Fruit fly (Drosophila melanogaster) whole organism, embryonic: Measurements from ENCODE around the gene CG43993.
A peak's percentile ranks its signal among the peaks of the same experiment; 100 is the strongest.

Experiments
- Adf1 ChIP-seq: fragments of 200-800 bp; sonication (Bioruptor generic); IDR thresholded peaks from 2 replicates; pipeline ENCODE4 v1.3.6; 2022; ENCODE audit warnings: missing biosample characterization, missing genetic modification characterization
- B-H2 ChIP-seq: fragments of 200-800 bp; sonication (Bioruptor generic); optimal IDR thresholded peaks from 2 replicates; lab custom pipeline; 2018; ENCODE audit warnings: missing biosample characterization, mild to moderate bottlenecking, missing genetic modification characterization
- Bgb ChIP-seq: fragments of 200-800 bp; sonication (Bioruptor generic); IDR thresholded peaks from 2 replicates; pipeline ENCODE4 v1.3.6; 2022; ENCODE audit warnings: missing biosample characterization, missing genetic modification characterization; ENCODE audit not compliant: partially characterized antibody
- C15 ChIP-seq: fragments of 200-800 bp; sonication (Bioruptor generic); IDR thresholded peaks from 3 replicates; pipeline ENCODE4 v1.3.6; 2022; ENCODE audit warnings: missing biosample characterization, missing genetic modification characterization
- CG10147 ChIP-seq: fragments of 200-800 bp; sonication (Bioruptor generic); optimal IDR thresholded peaks from 2 replicates; lab custom pipeline; 2019; ENCODE audit warnings: missing biosample characterization, mild to moderate bottlenecking, missing genetic modification characterization, moderate library complexity
- CG10959 ChIP-seq: fragments of 200-800 bp; sonication (Bioruptor generic); IDR thresholded peaks from 2 replicates; pipeline ENCODE4 v1.3.6; 2022; ENCODE audit warnings: missing biosample characterization, missing genetic modification characterization
- CG11723 ChIP-seq: fragments of 200-800 bp; sonication (Bioruptor generic); optimal IDR thresholded peaks from 2 replicates; lab custom pipeline; 2017; ENCODE audit warnings: missing biosample characterization, mild to moderate bottlenecking, missing genetic modification characterization
- CG12155 ChIP-seq: fragments of 200-800 bp; sonication (Bioruptor generic); optimal IDR thresholded peaks from 3 replicates; lab custom pipeline; 2016; ENCODE audit warnings: missing biosample characterization, missing genetic modification characterization
- CG1233 ChIP-seq: fragments of 200-800 bp; sonication (Bioruptor generic); optimal IDR thresholded peaks from 4 replicates; lab custom pipeline; 2018; ENCODE audit warnings: missing biosample characterization, mild to moderate bottlenecking, missing genetic modification characterization
- CG14441 ChIP-seq: fragments of 200-800 bp; sonication (Bioruptor generic); IDR thresholded peaks from 2 replicates; pipeline ENCODE4 v1.3.6; 2022; ENCODE audit warnings: missing biosample characterization, missing genetic modification characterization
- CG17802 ChIP-seq: fragments of 200-800 bp; sonication (Bioruptor generic); optimal IDR thresholded peaks from 2 replicates; lab custom pipeline; 2018; ENCODE audit warnings: missing biosample characterization, mild to moderate bottlenecking, missing genetic modification characterization, moderate library complexity
- CG18476 ChIP-seq: fragments of 200-800 bp; sonication (Bioruptor generic); optimal IDR thresholded peaks from 2 replicates; lab custom pipeline; 2016; ENCODE audit warnings: missing biosample characterization, mild to moderate bottlenecking, missing genetic modification characterization
- CG18619 ChIP-seq: fragments of 200-800 bp; sonication (Bioruptor generic); optimal IDR thresholded peaks from 3 replicates; lab custom pipeline; 2017; ENCODE audit warnings: missing biosample characterization, mild to moderate bottlenecking, missing genetic modification characterization
- CG18764 ChIP-seq: fragments of 200-800 bp; sonication (Bioruptor generic); optimal IDR thresholded peaks from 3 replicates; lab custom pipeline; 2016; ENCODE audit warnings: missing biosample characterization, missing genetic modification characterization
- CG2116 ChIP-seq: fragments of 200-800 bp; sonication (Bioruptor generic); optimal IDR thresholded peaks from 3 replicates; lab custom pipeline; 2018; ENCODE audit warnings: missing biosample characterization, mild to moderate bottlenecking, missing genetic modification characterization
- CG2120 ChIP-seq: fragments of 200-800 bp; sonication (Bioruptor generic); optimal IDR thresholded peaks from 3 replicates; lab custom pipeline; 2016; ENCODE audit warnings: missing biosample characterization, missing genetic modification characterization
- CG30431 ChIP-seq: fragments of 200-800 bp; sonication (Bioruptor generic); optimal IDR thresholded peaks from 2 replicates; lab custom pipeline; 2017; ENCODE audit warnings: missing biosample characterization, missing genetic modification characterization
- CG3281 ChIP-seq: fragments of 200-800 bp; sonication (Bioruptor generic); optimal IDR thresholded peaks from 3 replicates; lab custom pipeline; 2017; ENCODE audit warnings: missing biosample characterization, mild to moderate bottlenecking, missing genetic modification characterization
- CG6654 ChIP-seq: fragments of 200-800 bp; sonication (Bioruptor generic); optimal IDR thresholded peaks from 2 replicates; lab custom pipeline; 2017; ENCODE audit warnings: missing biosample characterization, mild to moderate bottlenecking, missing genetic modification characterization
- CG6813 ChIP-seq: fragments of 200-800 bp; sonication (Bioruptor generic); optimal IDR thresholded peaks from 2 replicates; lab custom pipeline; 2017; ENCODE audit warnings: missing biosample characterization, missing genetic modification characterization, mild to moderate bottlenecking, moderate library complexity, missing genetic modification reagents
- CG8290 ChIP-seq, 3 experiments: fragments of 200-800 bp; sonication (Bioruptor generic); optimal IDR thresholded peaks; 2 replicates each; lab custom pipeline; 2016 to 2019; ENCODE audit warnings: missing biosample characterization in 3 of 3, missing genetic modification characterization in 3 of 3, mild to moderate bottlenecking in 2 of 3, moderate library complexity in 1 of 3
- CoRest ChIP-seq: fragments of 200-800 bp; sonication (Bioruptor generic); optimal IDR thresholded peaks from 3 replicates; lab custom pipeline; 2018; ENCODE audit warnings: missing biosample characterization, mild to moderate bottlenecking, missing genetic modification characterization, moderate library complexity
- D ChIP-seq, 2 experiments: fragments of 200-800 bp in 1 of 2; fragments of >200 bp in 1 of 2; sonication (Bioruptor generic) in 1 of 2; optimal IDR thresholded peaks; 2 replicates in 1 of 2; 3 replicates in 1 of 2; lab custom pipeline; 2017; ENCODE audit warnings: mild to moderate bottlenecking in 1 of 2, missing biosample characterization in 1 of 2, missing genetic modification characterization in 1 of 2, missing genetic modification reagents in 1 of 2
- Dip2 ChIP-seq: fragments of 200-800 bp; sonication (Bioruptor generic); IDR thresholded peaks from 2 replicates; pipeline ENCODE4 v1.3.6; 2022; ENCODE audit warnings: missing biosample characterization, missing genetic modification characterization
- HmgD ChIP-seq: fragments of 200-800 bp; sonication (Bioruptor generic); optimal IDR thresholded peaks from 3 replicates; lab custom pipeline; 2016; ENCODE audit warnings: missing biosample characterization, missing genetic modification characterization
- HmgZ ChIP-seq: fragments of 200-800 bp; sonication (Bioruptor generic); optimal IDR thresholded peaks from 2 replicates; lab custom pipeline; 2018; ENCODE audit warnings: missing biosample characterization, mild to moderate bottlenecking, missing genetic modification characterization
- Lim3 ChIP-seq: fragments of 200-800 bp; sonication (Bioruptor generic); IDR thresholded peaks from 2 replicates; pipeline ENCODE4 v1.3.6; 2022; ENCODE audit warnings: missing biosample characterization, missing genetic modification characterization
- Sin3A ChIP-seq: fragments of >200 bp; optimal IDR thresholded peaks from 2 replicates; lab custom pipeline; 2018
- Spps ChIP-seq: fragments of 200-800 bp; sonication (Bioruptor generic); optimal IDR thresholded peaks from 2 replicates; lab custom pipeline; 2018; ENCODE audit warnings: missing biosample characterization, mild to moderate bottlenecking, missing genetic modification characterization
- Xbp1 ChIP-seq: fragments of 200-800 bp; sonication (Bioruptor generic); optimal IDR thresholded peaks from 3 replicates; lab custom pipeline; 2016; ENCODE audit warnings: missing biosample characterization, mild to moderate bottlenecking, missing genetic modification characterization
- amos ChIP-seq: fragments of 200-800 bp; sonication (Bioruptor generic); IDR thresholded peaks from 2 replicates; pipeline ENCODE4 v1.3.6; 2022; ENCODE audit warnings: missing biosample characterization, missing genetic modification characterization; ENCODE audit not compliant: partially characterized antibody
- bowl ChIP-seq: fragments of 200-800 bp; sonication (Bioruptor generic); IDR thresholded peaks from 2 replicates; pipeline ENCODE4 v1.3.6; 2022; ENCODE audit warnings: missing biosample characterization, missing genetic modification characterization
- croc ChIP-seq: fragments of 200-800 bp; sonication (Bioruptor generic); conservative IDR thresholded peaks from 3 replicates; pipeline ENCODE4 v1.3.6; 2022; ENCODE audit warnings: missing biosample characterization, missing genetic modification characterization
- da ChIP-seq: fragments of 200-800 bp; sonication (Bioruptor generic); optimal IDR thresholded peaks from 2 replicates; lab custom pipeline; 2016; ENCODE audit warnings: missing biosample characterization, missing genetic modification characterization
- dimm ChIP-seq: fragments of 200-800 bp; sonication (Bioruptor generic); IDR thresholded peaks from 2 replicates; pipeline ENCODE4 v1.3.6; 2022; ENCODE audit warnings: missing biosample characterization, missing genetic modification characterization
- emc ChIP-seq: fragments of 200-800 bp; sonication (Bioruptor generic); optimal IDR thresholded peaks from 2 replicates; lab custom pipeline; 2016; ENCODE audit warnings: missing biosample characterization, missing genetic modification characterization
- jing ChIP-seq: fragments of 200-800 bp; sonication (Bioruptor generic); optimal IDR thresholded peaks from 2 replicates; lab custom pipeline; 2018; ENCODE audit warnings: missing biosample characterization, mild to moderate bottlenecking, missing genetic modification characterization
- mld ChIP-seq: fragments of 200-800 bp; sonication (Bioruptor generic); IDR thresholded peaks from 3 replicates; pipeline ENCODE4 v1.3.6; 2022; ENCODE audit warnings: missing biosample characterization, missing genetic modification characterization; ENCODE audit not compliant: partially characterized antibody
- nau ChIP-seq: fragments of 200-800 bp; sonication (Bioruptor generic); optimal IDR thresholded peaks from 3 replicates; lab custom pipeline; 2017; ENCODE audit warnings: missing biosample characterization, mild to moderate bottlenecking, missing genetic modification characterization, missing genetic modification reagents
- nom ChIP-seq: fragments of 200-800 bp; sonication (Bioruptor generic); optimal IDR thresholded peaks from 2 replicates; lab custom pipeline; 2017; ENCODE audit warnings: missing biosample characterization, missing genetic modification characterization, mild to moderate bottlenecking, moderate library complexity, missing genetic modification reagents
- pb ChIP-seq: fragments of 200-800 bp; sonication (Bioruptor generic); optimal IDR thresholded peaks from 3 replicates; lab custom pipeline; 2016; ENCODE audit warnings: missing biosample characterization, missing genetic modification characterization
- peb ChIP-seq: fragments of 200-800 bp; sonication (Bioruptor generic); IDR thresholded peaks from 2 replicates; pipeline ENCODE4 v1.3.6; 2022; ENCODE audit warnings: missing biosample characterization, missing genetic modification characterization
- phol ChIP-seq: fragments of 200-800 bp; sonication (Bioruptor generic); optimal IDR thresholded peaks from 3 replicates; lab custom pipeline; 2018; ENCODE audit warnings: missing biosample characterization, mild to moderate bottlenecking, missing genetic modification characterization, moderate library complexity
- repo ChIP-seq: fragments of 200-800 bp; sonication (Bioruptor generic); optimal IDR thresholded peaks from 2 replicates; lab custom pipeline; 2016; ENCODE audit warnings: missing biosample characterization, missing genetic modification characterization
- tx ChIP-seq: fragments of 200-800 bp; sonication (Bioruptor generic); optimal IDR thresholded peaks from 2 replicates; lab custom pipeline; 2016; ENCODE audit warnings: missing biosample characterization, missing genetic modification characterization
- unpg ChIP-seq: fragments of 200-800 bp; sonication (Bioruptor generic); optimal IDR thresholded peaks from 3 replicates; lab custom pipeline; 2018; ENCODE audit warnings: missing biosample characterization, mild to moderate bottlenecking, missing genetic modification characterization, moderate library complexity
- zen2 ChIP-seq: fragments of 200-800 bp; sonication (Bioruptor generic); IDR thresholded peaks from 3 replicates; pipeline ENCODE4 v1.3.6; 2022; ENCODE audit warnings: missing biosample characterization, missing genetic modification characterization; ENCODE audit not compliant: partially characterized antibody

Gene CG43993

DNA sequence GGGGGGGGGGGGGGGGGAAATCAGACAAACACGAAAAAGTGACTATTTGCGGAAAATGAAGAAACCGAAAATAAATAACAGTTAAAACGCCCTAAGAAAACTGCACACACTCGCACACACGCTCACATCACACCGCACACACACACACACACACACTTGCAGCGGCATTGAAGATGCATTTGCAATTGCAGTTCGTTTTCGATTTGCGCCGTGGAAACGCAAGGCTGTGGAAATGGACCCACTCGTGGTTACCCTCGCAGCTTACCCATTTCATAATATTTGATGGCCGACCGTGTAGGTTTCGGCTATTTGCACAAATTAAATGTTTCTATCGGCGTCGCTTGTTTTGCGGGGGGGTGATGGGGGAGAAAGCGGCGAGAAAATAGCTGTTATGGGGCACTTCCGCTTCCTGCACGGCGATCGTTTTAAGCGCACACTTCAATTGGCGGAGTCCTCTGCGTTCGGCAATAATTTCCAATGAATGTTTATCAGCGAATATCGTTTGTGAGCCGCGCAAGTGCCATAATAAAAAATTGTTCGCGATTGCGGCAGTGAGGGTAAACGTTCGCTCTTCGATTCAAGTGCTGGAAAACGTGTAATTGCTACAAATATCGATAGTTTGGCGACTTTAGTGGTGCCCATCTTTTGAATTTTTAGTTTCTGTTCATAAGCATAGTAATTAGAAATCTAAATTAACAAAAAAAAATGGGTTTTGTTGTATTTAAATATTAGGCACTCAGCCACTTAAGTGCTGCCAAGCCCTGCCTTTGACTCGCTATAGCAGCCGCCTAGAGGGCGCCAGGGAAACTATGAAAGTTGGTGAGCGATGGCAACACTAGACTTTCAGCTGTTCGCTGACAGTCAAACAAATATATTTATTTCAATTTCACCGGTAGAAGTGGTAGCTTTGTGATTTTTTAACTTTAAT, 29.8 kb upstream of the CG43993 start, which contains the start of the genes Pop2 and CG6928 (continued):
- TF ChIP-seq amos = peak; percentile 83
- TF ChIP-seq tx (GFP tag; lab: Kevin White, UChicago) = peak; percentile 82
- no peak for TF ChIP-seq jing (GFP tag; lab: Kevin White, UChicago)
- TF ChIP-seq CG17802 (tag; lab: Kevin White, UChicago) = peak; percentile 57
- TF ChIP-seq da (GFP tag; lab: Kevin White, UChicago) = peak; percentile 42
- TF ChIP-seq nau (GFP tag; lab: Kevin White, UChicago) = no peak
- TF ChIP-seq peb (GFP tag; lab: Robert Waterston, UW) = no peak
- TF ChIP-seq pb (GFP tag; lab: Kevin White, UChicago) = peak; percentile 25
- TF ChIP-seq CG18764 (GFP tag; lab: Kevin White, UChicago) = peak; percentile 65
- peak; percentile 70 for TF ChIP-seq HmgD
- TF ChIP-seq mld (GFP tag; lab: Robert Waterston, UW) = peak; percentile 16; the same call in 1 of the 3 replicates
- peak; percentile 67; the same call in 1 of the 3 replicates for TF ChIP-seq zen2 (GFP tag; lab: Robert Waterston, UW)
- TF ChIP-seq dimm (GFP tag; lab: Robert Waterston, UW) = no peak
- peak; percentile 81 for TF ChIP-seq CG12155 (GFP tag; lab: Kevin White, UChicago)
- TF ChIP-seq nom (GFP tag; lab: Kevin White, UChicago) = no peak
- TF ChIP-seq CG3281 (GFP tag; lab: Kevin White, UChicago) = peak; percentile 52
- TF ChIP-seq CG6813 = no peak
- TF ChIP-seq emc (GFP tag; lab: Kevin White, UChicago) = peak; percentile 72
- peak; percentile 51 for TF ChIP-seq Adf1
- TF ChIP-seq CG30431 (GFP tag; lab: Kevin White, UChicago) = peak; percentile 52
- TF ChIP-seq C15 (GFP tag; lab: Robert Waterston, UW) = 0 out of 3 replicates have a peak, but pooled peaks have one; percentile 44
- peak; percentile 62 for TF ChIP-seq CG18476 (GFP tag; lab: Kevin White, UChicago)
- peak; percentile 51 for TF ChIP-seq CG10959 (GFP tag; lab: Robert Waterston, UW)
- TF ChIP-seq CG8290 (GFP tag; optimal IDR thresholded peaks at IDR 0.05; lab: Kevin White, UChicago) = peak; percentile 74
- TF ChIP-seq CG8290 (tag; optimal IDR thresholded peaks at IDR 0.05; lab: Kevin White, UChicago) = no peak
- no peak for TF ChIP-seq D (optimal IDR thresholded peaks at IDR 0.05; lab: Kevin White, UChicago)
- no peak for TF ChIP-seq D (GFP tag; optimal IDR thresholded peaks at IDR 0.05; lab: Kevin White, UChicago)
- peak; percentile 90 for TF ChIP-seq CG2120 (GFP tag; lab: Kevin White, UChicago)
- peak; percentile 84 for TF ChIP-seq phol (tag; lab: Kevin White, UChicago)
- TF ChIP-seq CG14441 (GFP tag; lab: Robert Waterston, UW) = peak; percentile 66
- TF ChIP-seq B-H2 (GFP tag; lab: Kevin White, UChicago) = peak; percentile 55
- peak; percentile 0 for TF ChIP-seq Spps
- TF ChIP-seq CG1233 (GFP tag; lab: Kevin White, UChicago) = peak; percentile 50
- 0 out of 2 replicates have a peak, but pooled peaks have one; percentile 15 for TF ChIP-seq Lim3
- no peak for TF ChIP-seq bowl
- TF ChIP-seq unpg = peak; percentile 58
- peak; percentile 40 for TF ChIP-seq CG11723 (GFP tag; lab: Kevin White, UChicago)
- peak; percentile 85 for TF ChIP-seq CG2116 (GFP tag; lab: Kevin White, UChicago)
- peak; percentile 83 for TF ChIP-seq Bgb (GFP tag; lab: Robert Waterston, UW)
- no peak for TF ChIP-seq CG10147 (GFP tag; lab: Kevin White, UChicago)
- peak; percentile 99 for TF ChIP-seq Sin3A (lab: Kevin White, UChicago)
- peak; percentile 80 for TF ChIP-seq HmgZ (tag; lab: Kevin White, UChicago)
- peak; percentile 67 for TF ChIP-seq repo
- no peak for TF ChIP-seq Dip2
- peak; percentile 49; the same call in 2 of the 3 replicates for TF ChIP-seq croc (GFP tag; lab: Robert Waterston, UW)
- TF ChIP-seq CoRest (tag; lab: Kevin White, UChicago) = peak; percentile 81
- peak; percentile 84 for TF ChIP-seq Xbp1 (GFP tag; lab: Kevin White, UChicago)
- peak; percentile 14 for TF ChIP-seq CG6654 (GFP tag; lab: Kevin White, UChicago)
- TF ChIP-seq CG18619 (GFP tag; lab: Kevin White, UChicago) = peak; percentile 29
